Worm (Caenorhabditis elegans): ENCODE results near the gene C27C12.1.

ce11 chrX:14865744-14866143 lies 12.2 kb upstream of the C27C12.1 start, which contains the start of gene C27C12.3:
- TF ChIP-seq xnd-1 (tag; optimal IDR thresholded peaks at IDR 0.05) (no peak), snpc-1.1 (tag; optimal IDR thresholded peaks at IDR 0.05; ENCODE audit: insufficient read depth) (no peak), F57A8.1 (GFP tag; optimal IDR thresholded peaks at IDR 0.05) (no peak), pha-4 (tag; optimal IDR thresholded peaks at IDR 0.05) (no peak)
